Worm (Caenorhabditis elegans) whole organism, L1 larva: Measurements from ENCODE around the gene jamp-1.

ENCODE experiments used
- pqm-1 ChIP-seq: sonication (generic microtip); optimal IDR thresholded peaks from 3 replicates; lab custom pipeline; 2017; ENCODE audit warnings: missing biosample characterization, missing genetic modification characterization
- unc-62 ChIP-seq: fragments of 150-350 bp; optimal IDR thresholded peaks from 2 replicates; lab custom pipeline; 2014; ENCODE audit warnings: missing biosample characterization, missing genetic modification reagents, missing genetic modification characterization

ce11 chrV:6096559-6097155 is 45.6 kb upstream of the jamp-1 start, which contains the start of gene smut-1:
- TF ChIP-seq pqm-1 (tag; lab: Kevin White, UChicago) (no peak), unc-62 (GFP tag; lab: Kevin White, UChicago) (no peak)
